Fruit fly (Drosophila melanogaster) whole organism, embryonic: ENCODE results near the gene CRAT.
A peak's percentile ranks its signal among the peaks of the same experiment; 100 is the strongest.

Experiments used
- CG10274 ChIP-seq: fragments of 200-800 bp; sonication (Bioruptor generic); optimal IDR thresholded peaks from 3 replicates; lab custom pipeline; 2017; ENCODE audit warnings: missing biosample characterization, mild to moderate bottlenecking, missing genetic modification characterization
- CG10959 ChIP-seq: fragments of 200-800 bp; sonication (Bioruptor generic); IDR thresholded peaks from 2 replicates; pipeline ENCODE4 v1.3.6; 2022; ENCODE audit warnings: missing biosample characterization, missing genetic modification characterization
- CG11398 ChIP-seq: fragments of 200-800 bp; sonication (Bioruptor generic); optimal IDR thresholded peaks from 2 replicates; lab custom pipeline; 2016; ENCODE audit warnings: missing biosample characterization, missing genetic modification characterization
- CG12071 ChIP-seq: fragments of 200-800 bp; sonication (Bioruptor generic); optimal IDR thresholded peaks from 3 replicates; lab custom pipeline; 2018; ENCODE audit warnings: missing biosample characterization, mild to moderate bottlenecking, missing genetic modification characterization
- CG12236 ChIP-seq: fragments of 200-800 bp; sonication (Bioruptor generic); optimal IDR thresholded peaks from 2 replicates; lab custom pipeline; 2016; ENCODE audit warnings: missing biosample characterization, missing genetic modification characterization
- CG12659 ChIP-seq: fragments of 200-800 bp; sonication (Bioruptor generic); optimal IDR thresholded peaks from 3 replicates; lab custom pipeline; 2017; ENCODE audit warnings: mild to moderate bottlenecking, missing biosample characterization, missing genetic modification reagents, missing genetic modification characterization
- CG13296 ChIP-seq: fragments of 200-800 bp; sonication (Bioruptor generic); optimal IDR thresholded peaks from 3 replicates; lab custom pipeline; 2018; ENCODE audit warnings: missing biosample characterization, mild to moderate bottlenecking, missing genetic modification characterization
- CG16863 ChIP-seq: fragments of 200-800 bp; sonication (Bioruptor generic); optimal IDR thresholded peaks from 3 replicates; lab custom pipeline; 2016; ENCODE audit warnings: missing biosample characterization, missing genetic modification characterization
- CG17385 ChIP-seq: fragments of 200-800 bp; sonication (Bioruptor generic); optimal IDR thresholded peaks from 3 replicates; lab custom pipeline; 2018; ENCODE audit warnings: missing biosample characterization, mild to moderate bottlenecking, missing genetic modification characterization
- CG2129 ChIP-seq: fragments of 200-800 bp; sonication (Bioruptor generic); IDR thresholded peaks from 2 replicates; pipeline ENCODE4 v1.3.6; 2022; ENCODE audit warnings: missing biosample characterization, missing genetic modification characterization; ENCODE audit not compliant: partially characterized antibody
- CG32532 ChIP-seq: fragments of 200-800 bp; sonication (Bioruptor generic); IDR thresholded peaks from 2 replicates; pipeline ENCODE4 v1.3.6; 2022; ENCODE audit warnings: missing biosample characterization, missing genetic modification characterization
- CG5953 ChIP-seq: fragments of 200-800 bp; sonication (Bioruptor generic); IDR thresholded peaks from 2 replicates; pipeline ENCODE4 v1.3.6; 2022; ENCODE audit warnings: missing biosample characterization, missing genetic modification characterization
- CG6654 ChIP-seq: fragments of 200-800 bp; sonication (Bioruptor generic); optimal IDR thresholded peaks from 2 replicates; lab custom pipeline; 2017; ENCODE audit warnings: missing biosample characterization, mild to moderate bottlenecking, missing genetic modification characterization
- CG6765 ChIP-seq: fragments of 200-800 bp; sonication (Bioruptor generic); optimal IDR thresholded peaks from 3 replicates; lab custom pipeline; 2017; ENCODE audit warnings: missing biosample characterization, mild to moderate bottlenecking, missing genetic modification characterization
- CG9609 ChIP-seq: fragments of 200-800 bp; sonication (Bioruptor generic); optimal IDR thresholded peaks from 3 replicates; lab custom pipeline; 2016; ENCODE audit warnings: missing biosample characterization, missing genetic modification characterization
- CG9932 ChIP-seq: fragments of 200-800 bp; sonication (Bioruptor generic); IDR thresholded peaks from 2 replicates; pipeline ENCODE4 v1.3.6; 2022; ENCODE audit warnings: missing biosample characterization, missing genetic modification characterization
- Dll ChIP-seq: fragments of 200-800 bp; sonication (Bioruptor generic); IDR thresholded peaks from 4 replicates; pipeline ENCODE4 v1.3.6; 2022; ENCODE audit warnings: missing biosample characterization, missing genetic modification characterization; ENCODE audit not compliant: partially characterized antibody
- Dp ChIP-seq: fragments of 200-800 bp; sonication (Bioruptor generic); optimal IDR thresholded peaks from 2 replicates; lab custom pipeline; 2018; ENCODE audit warnings: missing biosample characterization, mild to moderate bottlenecking, missing genetic modification characterization, moderate library complexity
- Ets65A ChIP-seq: fragments of 200-800 bp; sonication (Bioruptor generic); peaks from one replicate; lab custom pipeline; 2016; ENCODE audit warnings: missing biosample characterization, missing genetic modification characterization
- Fer3 ChIP-seq: fragments of 200-800 bp; sonication (Bioruptor generic); optimal IDR thresholded peaks from 2 replicates; lab custom pipeline; 2018; ENCODE audit warnings: missing biosample characterization, mild to moderate bottlenecking, missing genetic modification characterization, moderate library complexity
- H15 ChIP-seq: fragments of 200-800 bp; sonication (Bioruptor generic); IDR thresholded peaks from 3 replicates; pipeline ENCODE4 v1.3.6; 2022; ENCODE audit warnings: missing biosample characterization, missing genetic modification characterization
- HHEX ChIP-seq: fragments of 200-800 bp; sonication (Bioruptor generic); optimal IDR thresholded peaks from 3 replicates; lab custom pipeline; 2017; ENCODE audit warnings: missing biosample characterization, mild to moderate bottlenecking, missing genetic modification characterization, missing genetic modification reagents
- Hand ChIP-seq: fragments of 200-800 bp; sonication (Bioruptor generic); optimal IDR thresholded peaks from 2 replicates; lab custom pipeline; 2017; ENCODE audit warnings: mild to moderate bottlenecking, missing biosample characterization, missing genetic modification reagents, missing genetic modification characterization
- HmgD ChIP-seq: fragments of 200-800 bp; sonication (Bioruptor generic); optimal IDR thresholded peaks from 3 replicates; lab custom pipeline; 2016; ENCODE audit warnings: missing biosample characterization, missing genetic modification characterization
- MBD-R2 ChIP-seq: fragments of 200-800 bp; sonication (Bioruptor generic); IDR thresholded peaks from 2 replicates; pipeline ENCODE4 v1.3.6; 2022; ENCODE audit warnings: missing biosample characterization, missing genetic modification characterization
- Rx ChIP-seq: fragments of 200-800 bp; sonication (Bioruptor generic); IDR thresholded peaks from 2 replicates; pipeline ENCODE4 v1.3.6; 2022; ENCODE audit warnings: missing biosample characterization, missing genetic modification characterization
- Sry-δ ChIP-seq: fragments of 200-800 bp; sonication (Bioruptor generic); optimal IDR thresholded peaks from 2 replicates; lab custom pipeline; 2016; ENCODE audit warnings: missing biosample characterization, missing genetic modification characterization
- Stat92E ChIP-seq, 3 experiments: fragments of >200 bp in 2 of 3; fragments of 200-800 bp in 1 of 3; sonication (Bioruptor generic) in 1 of 3; optimal IDR thresholded peaks; 2 replicates each; lab custom pipeline; 2017 to 2019; ENCODE audit warnings: missing biosample characterization in 3 of 3, missing genetic modification characterization in 3 of 3, mild to moderate bottlenecking in 1 of 3, moderate library complexity in 1 of 3
- Tbp ChIP-seq: fragments of >200 bp; optimal IDR thresholded peaks from 2 replicates; lab custom pipeline; 2018; ENCODE audit warnings: missing biosample characterization, missing genetic modification characterization
- Trl ChIP-seq, 3 experiments: fragments of >200 bp in 2 of 3; fragments of 200-800 bp in 1 of 3; sonication (Bioruptor generic) in 1 of 3; optimal IDR thresholded peaks; 2 replicates in 1 of 3; 3 replicates in 2 of 3; lab custom pipeline; 2016 to 2017; ENCODE audit warnings: missing biosample characterization in 1 of 3, missing genetic modification characterization in 1 of 3
- YL-1 ChIP-seq: fragments of 200-800 bp; sonication (Bioruptor generic); optimal IDR thresholded peaks from 3 replicates; lab custom pipeline; 2017; ENCODE audit warnings: missing biosample characterization, mild to moderate bottlenecking, missing genetic modification characterization
- abd-A ChIP-seq: fragments of 200-800 bp; sonication (Bioruptor generic); optimal IDR thresholded peaks from 3 replicates; lab custom pipeline; 2019; ENCODE audit warnings: missing biosample characterization, mild to moderate bottlenecking, missing genetic modification characterization, moderate library complexity
- ac ChIP-seq: fragments of 200-800 bp; sonication (Bioruptor generic); optimal IDR thresholded peaks from 3 replicates; lab custom pipeline; 2017; ENCODE audit warnings: missing biosample characterization, mild to moderate bottlenecking, missing genetic modification characterization
- br ChIP-seq: fragments of >200 bp; optimal IDR thresholded peaks from 2 replicates; lab custom pipeline; 2017
- cwo ChIP-seq: fragments of 200-800 bp; sonication (Bioruptor generic); optimal IDR thresholded peaks from 3 replicates; lab custom pipeline; 2017; ENCODE audit warnings: missing biosample characterization, missing genetic modification characterization, mild to moderate bottlenecking, moderate library complexity, missing genetic modification reagents
- ems ChIP-seq: fragments of 200-800 bp; sonication (Bioruptor generic); optimal IDR thresholded peaks from 3 replicates; lab custom pipeline; 2016; ENCODE audit warnings: missing biosample characterization, missing genetic modification characterization
- esg ChIP-seq: fragments of 200-800 bp; sonication (Bioruptor generic); conservative IDR thresholded peaks from 2 replicates; pipeline ENCODE4 v1.3.6; 2022; ENCODE audit warnings: missing biosample characterization, missing genetic modification characterization
- jumu ChIP-seq: fragments of 200-800 bp; sonication (Bioruptor generic); optimal IDR thresholded peaks from 3 replicates; lab custom pipeline; 2016; ENCODE audit warnings: missing biosample characterization, missing genetic modification characterization
- knrl ChIP-seq: fragments of 200-800 bp; sonication (Bioruptor generic); IDR thresholded peaks from 3 replicates; pipeline ENCODE4 v1.3.6; 2022; ENCODE audit warnings: missing biosample characterization, missing genetic modification characterization; ENCODE audit not compliant: partially characterized antibody
- lbe ChIP-seq: fragments of 200-800 bp; sonication (Bioruptor generic); optimal IDR thresholded peaks from 2 replicates; lab custom pipeline; 2016; ENCODE audit warnings: missing biosample characterization, mild to moderate bottlenecking, missing genetic modification characterization
- lola ChIP-seq, 3 experiments: fragments of >200 bp in 2 of 3; fragments of 200-800 bp in 1 of 3; sonication (Bioruptor generic) in 1 of 3; optimal IDR thresholded peaks; 2 replicates each; lab custom pipeline; 2017 to 2019; ENCODE audit warnings: missing biosample characterization in 3 of 3, missing genetic modification characterization in 3 of 3, mild to moderate bottlenecking in 1 of 3, moderate library complexity in 1 of 3
- luna ChIP-seq: fragments of 200-800 bp; sonication (Bioruptor generic); optimal IDR thresholded peaks from 2 replicates; lab custom pipeline; 2016; ENCODE audit warnings: missing biosample characterization, missing genetic modification characterization
- nau ChIP-seq: fragments of 200-800 bp; sonication (Bioruptor generic); optimal IDR thresholded peaks from 3 replicates; lab custom pipeline; 2017; ENCODE audit warnings: missing biosample characterization, mild to moderate bottlenecking, missing genetic modification characterization, missing genetic modification reagents
- schlank ChIP-seq: fragments of 200-800 bp; sonication (Bioruptor generic); optimal IDR thresholded peaks from 2 replicates; lab custom pipeline; 2018; ENCODE audit warnings: missing biosample characterization, mild to moderate bottlenecking, missing genetic modification characterization
- sens ChIP-seq: fragments of 200-800 bp; sonication (Bioruptor generic); peaks from one replicate; lab custom pipeline; 2016; ENCODE audit warnings: missing biosample characterization, missing genetic modification characterization
- stc ChIP-seq: fragments of 200-800 bp; sonication (Bioruptor generic); IDR thresholded peaks from 2 replicates; pipeline ENCODE4 v1.3.6; 2022; ENCODE audit warnings: missing biosample characterization, missing genetic modification characterization
- ttk ChIP-seq: fragments of 200-800 bp; sonication (Bioruptor generic); IDR thresholded peaks from 2 replicates; pipeline ENCODE4 v2.1.2; 2022; ENCODE audit warnings: missing biosample characterization, missing genetic modification characterization
- twi ChIP-seq: fragments of 200-800 bp; optimal IDR thresholded peaks from 2 replicates; lab custom pipeline; 2019; ENCODE audit warnings: missing biosample characterization, mild to moderate bottlenecking, missing genetic modification characterization, moderate library complexity
- wdn ChIP-seq: fragments of 200-800 bp; sonication (Bioruptor generic); IDR thresholded peaks from 2 replicates; pipeline ENCODE4 v1.3.6; 2022; ENCODE audit warnings: missing biosample characterization, missing genetic modification characterization
- wor ChIP-seq: fragments of 200-800 bp; sonication (Bioruptor generic); IDR thresholded peaks from 2 replicates; pipeline ENCODE4 v1.3.6; 2022; ENCODE audit warnings: missing biosample characterization, missing genetic modification characterization
- zen ChIP-seq: fragments of 200-800 bp; sonication (Bioruptor generic); optimal IDR thresholded peaks from 3 replicates; lab custom pipeline; 2018; ENCODE audit warnings: missing biosample characterization, mild to moderate bottlenecking, missing genetic modification characterization, moderate library complexity

CRAT gene

DNA sequence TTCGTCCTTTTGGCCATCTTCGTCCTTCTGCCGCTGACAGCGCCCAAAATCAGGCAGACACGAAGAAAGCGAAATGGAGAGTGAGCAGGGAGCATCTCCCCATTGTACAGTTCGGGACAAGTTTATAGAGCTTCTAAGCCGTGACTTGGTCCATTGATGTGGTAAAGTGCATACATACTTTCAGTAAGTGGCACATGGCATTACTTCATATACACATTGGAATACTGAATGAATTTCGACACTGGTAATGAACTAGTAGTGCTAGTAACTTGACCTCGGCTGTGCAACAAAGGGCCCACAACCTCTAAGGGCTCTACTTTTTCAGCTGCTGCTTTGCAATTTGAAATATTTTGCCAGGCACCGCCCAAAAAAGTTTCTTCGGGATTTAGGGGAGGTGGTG lies 40.4 kb upstream of the CRAT start (continued):
- TF ChIP-seq CG12659 (GFP tag; lab: Kevin White, UChicago) (peak; percentile 71), CG6654 (peak; percentile 37), Fer3 (tag; lab: Kevin White, UChicago) (peak; percentile 81), abd-A (tag; lab: Kevin White, UChicago) (no peak), wor (GFP tag; lab: Robert Waterston, UW) (peak; percentile 50), Trl (optimal IDR thresholded peaks at IDR 0.05; lab: Kevin White, UChicago) (no peak), Trl (GFP tag; optimal IDR thresholded peaks at IDR 0.05; lab: Kevin White, UChicago) (peak; percentile 73), schlank (tag; lab: Kevin White, UChicago) (peak; percentile 83), HHEX (GFP tag; lab: Kevin White, UChicago) (peak; percentile 81), esg (peak; percentile 76), YL-1 (GFP tag; lab: Kevin White, UChicago) (no peak), br (lab: Kevin White, UChicago) (no peak), CG13296 (GFP tag; lab: Kevin White, UChicago) (peak; percentile 73), CG5953 (GFP tag; lab: Robert Waterston, UW) (peak; percentile 75), knrl (no peak), wdn (GFP tag; lab: Robert Waterston, UW) (peak; percentile 80), ttk (GFP tag; lab: Robert Waterston, UW) (peak; percentile 79), CG9609 (GFP tag; lab: Kevin White, UChicago) (peak; percentile 71), Stat92E (GFP tag; optimal IDR thresholded peaks at IDR 0.05; lab: Kevin White, UChicago) (no peak), luna (GFP tag; lab: Kevin White, UChicago) (peak; percentile 47), Tbp (GFP tag; lab: Kevin White, UChicago) (no peak), CG17385 (GFP tag; lab: Kevin White, UChicago) (peak; percentile 67), stc (GFP tag; lab: Robert Waterston, UW) (peak; percentile 81), Ets65A (peak; percentile 95), Hand (peak; percentile 91), twi (no peak), H15 (GFP tag; lab: Robert Waterston, UW) (no peak), sens (GFP tag; lab: Kevin White, UChicago) (peak; percentile 89), CG10274 (GFP tag; lab: Kevin White, UChicago) (peak; percentile 36), Dll (no peak), lbe (GFP tag; lab: Kevin White, UChicago) (no peak), CG11398 (GFP tag; lab: Kevin White, UChicago) (peak; percentile 50), ems (GFP tag; lab: Kevin White, UChicago) (peak; percentile 64), lola (GFP tag; optimal IDR thresholded peaks at IDR 0.05; lab: Kevin White, UChicago) (peak in 1 of 3 experiments; percentile 5), CG32532 (GFP tag; lab: Robert Waterston, UW) (peak; percentile 88), CG12236 (peak; percentile 17), HmgD (no peak), CG2129 (GFP tag; lab: Robert Waterston, UW) (no peak), MBD-R2 (peak; percentile 54; the same call in 1 of the 2 replicates), ac (no peak), Sry-δ (GFP tag; lab: Kevin White, UChicago) (peak; percentile 10), CG10959 (GFP tag; lab: Robert Waterston, UW) (peak; percentile 58), jumu (GFP tag; lab: Kevin White, UChicago) (peak; percentile 73), Rx (peak; percentile 86), CG9932 (GFP tag; lab: Robert Waterston, UW) (peak; percentile 73), zen (tag; lab: Kevin White, UChicago) (peak; percentile 16), Dp (GFP tag; lab: Kevin White, UChicago) (no peak), CG12071 (GFP tag; lab: Kevin White, UChicago) (peak; percentile 90), cwo (peak; percentile 85), CG6765 (GFP tag; lab: Kevin White, UChicago) (peak; percentile 75), nau (GFP tag; lab: Kevin White, UChicago) (peak; percentile 67), CG16863 (peak; percentile 48)
